Fruit fly (Drosophila melanogaster): ENCODE data around the gene CG45099.

dm6 chr3R:22018777-22019420 lies 15.2 kb downstream of the CG45099 start, which contains the start of gene Idh3b:
- TF ChIP-seq Blimp-1 (GFP tag; optimal IDR thresholded peaks at IDR 0.05) (no peak), acj6 (GFP tag; optimal IDR thresholded peaks at IDR 0.05) (peak; percentile 50), CG10669 (GFP tag; optimal IDR thresholded peaks at IDR 0.05) (no peak), CG6163 (GFP tag; IDR thresholded peaks at IDR 0.05) (no peak; the same call in 1 of the 3 replicates), topi (GFP tag; optimal IDR thresholded peaks at IDR 0.05) (peak; percentile 54), CG8119 (GFP tag; IDR thresholded peaks at IDR 0.05) (no peak; the same call in 2 of the 3 replicates), Hr4 (GFP tag; optimal IDR thresholded peaks at IDR 0.05) (no peak), CG6792 (GFP tag; optimal IDR thresholded peaks at IDR 0.05) (peak; percentile 29), CG10631 (GFP tag; optimal IDR thresholded peaks at IDR 0.05) (peak; percentile 10), Ets21C (GFP tag; optimal IDR thresholded peaks at IDR 0.05) (peak; percentile 29), CG3032 (tag; optimal IDR thresholded peaks at IDR 0.05) (peak; percentile 46), vri (GFP tag; optimal IDR thresholded peaks at IDR 0.05) (peak; percentile 70), CG16779 (tag; optimal IDR thresholded peaks at IDR 0.05) (no peak), Gug (GFP tag; IDR thresholded peaks at IDR 0.05) (no peak)
